Fruit fly (Drosophila melanogaster) whole organism, embryonic: ENCODE results near the gene CG10761.

Experiments used
- Aef1 ChIP-seq: fragments of 200-800 bp; sonication (Bioruptor generic); IDR thresholded peaks from 3 replicates; pipeline ENCODE4 v1.3.6; 2022; ENCODE audit warnings: missing biosample characterization, missing genetic modification characterization
- Atf3 ChIP-seq: fragments of 200-800 bp; sonication (Bioruptor generic); optimal IDR thresholded peaks from 3 replicates; lab custom pipeline; 2016; ENCODE audit warnings: missing biosample characterization, missing genetic modification characterization
- Bdp1 ChIP-seq: fragments of 200-800 bp; sonication (Bioruptor generic); optimal IDR thresholded peaks from 3 replicates; lab custom pipeline; 2016; ENCODE audit warnings: missing biosample characterization, missing genetic modification characterization
- BtbVII ChIP-seq: fragments of 200-800 bp; sonication (Bioruptor generic); optimal IDR thresholded peaks from 3 replicates; lab custom pipeline; 2017; ENCODE audit warnings: missing biosample characterization, mild to moderate bottlenecking, missing genetic modification characterization
- CG11504 ChIP-seq: fragments of 200-800 bp; sonication (Bioruptor generic); optimal IDR thresholded peaks from 3 replicates; lab custom pipeline; 2019; ENCODE audit warnings: missing biosample characterization, mild to moderate bottlenecking, missing genetic modification characterization, moderate library complexity
- CG11695 ChIP-seq: fragments of 200-800 bp; sonication (Bioruptor generic); IDR thresholded peaks from 3 replicates; pipeline ENCODE4 v1.3.6; 2022; ENCODE audit warnings: missing biosample characterization, missing genetic modification characterization
- CG13424 ChIP-seq: fragments of 200-800 bp; sonication (Bioruptor generic); optimal IDR thresholded peaks from 2 replicates; lab custom pipeline; 2019; ENCODE audit warnings: missing biosample characterization, mild to moderate bottlenecking, missing genetic modification characterization, moderate library complexity
- CG18476 ChIP-seq: fragments of 200-800 bp; sonication (Bioruptor generic); optimal IDR thresholded peaks from 2 replicates; lab custom pipeline; 2016; ENCODE audit warnings: missing biosample characterization, mild to moderate bottlenecking, missing genetic modification characterization
- CG3281 ChIP-seq: fragments of 200-800 bp; sonication (Bioruptor generic); optimal IDR thresholded peaks from 3 replicates; lab custom pipeline; 2017; ENCODE audit warnings: missing biosample characterization, mild to moderate bottlenecking, missing genetic modification characterization
- CG6175 ChIP-seq: fragments of 200-800 bp; sonication (Bioruptor generic); IDR thresholded peaks from 3 replicates; pipeline ENCODE4 v1.3.6; 2022; ENCODE audit warnings: missing biosample characterization, missing genetic modification characterization
- CG8765 ChIP-seq: fragments of 200-800 bp; sonication (Bioruptor generic); IDR thresholded peaks from 2 replicates; pipeline ENCODE4 v1.3.6; 2022; ENCODE audit warnings: missing biosample characterization, missing genetic modification characterization
- D19B ChIP-seq: fragments of 200-800 bp; sonication (Bioruptor generic); optimal IDR thresholded peaks from 2 replicates; lab custom pipeline; 2017; ENCODE audit warnings: missing biosample characterization, mild to moderate bottlenecking, missing genetic modification characterization
- Dbx ChIP-seq: fragments of 200-800 bp; sonication (Bioruptor generic); IDR thresholded peaks from 3 replicates; pipeline ENCODE4 v1.3.6; 2022; ENCODE audit warnings: missing biosample characterization, missing genetic modification characterization
- Deaf1 ChIP-seq: fragments of 200-800 bp; optimal IDR thresholded peaks from 3 replicates; lab custom pipeline; 2019; ENCODE audit warnings: missing biosample characterization, mild to moderate bottlenecking, missing genetic modification characterization, moderate library complexity
- Doc3 ChIP-seq: fragments of 200-800 bp; sonication (Bioruptor generic); IDR thresholded peaks from 3 replicates; pipeline ENCODE4 v1.3.6; 2022; ENCODE audit warnings: missing biosample characterization, missing genetic modification characterization; ENCODE audit not compliant: partially characterized antibody
- Dp ChIP-seq: fragments of 200-800 bp; sonication (Bioruptor generic); optimal IDR thresholded peaks from 2 replicates; lab custom pipeline; 2018; ENCODE audit warnings: missing biosample characterization, mild to moderate bottlenecking, missing genetic modification characterization, moderate library complexity
- Drgx ChIP-seq: fragments of 200-800 bp; sonication (Bioruptor generic); IDR thresholded peaks from 2 replicates; pipeline ENCODE4 v1.3.6; 2022; ENCODE audit warnings: missing biosample characterization, missing genetic modification characterization
- E2f2 ChIP-seq: fragments of 200-800 bp; sonication (Bioruptor generic); IDR thresholded peaks from 2 replicates; pipeline ENCODE4 v1.3.6; 2022; ENCODE audit warnings: missing biosample characterization, missing genetic modification characterization
- Eip74EF ChIP-seq, 2 experiments: fragments of 200-800 bp in 1 of 2; fragments of >200 bp in 1 of 2; sonication (Bioruptor generic) in 1 of 2; optimal IDR thresholded peaks; 2 replicates each; lab custom pipeline; 2017 to 2019; ENCODE audit warnings: missing biosample characterization in 2 of 2, missing genetic modification characterization in 2 of 2, mild to moderate bottlenecking in 1 of 2, moderate library complexity in 1 of 2
- H15 ChIP-seq: fragments of 200-800 bp; sonication (Bioruptor generic); IDR thresholded peaks from 3 replicates; pipeline ENCODE4 v1.3.6; 2022; ENCODE audit warnings: missing biosample characterization, missing genetic modification characterization
- HmgZ ChIP-seq: fragments of 200-800 bp; sonication (Bioruptor generic); optimal IDR thresholded peaks from 2 replicates; lab custom pipeline; 2018; ENCODE audit warnings: missing biosample characterization, mild to moderate bottlenecking, missing genetic modification characterization
- Lhr ChIP-seq: fragments of 200-800 bp; sonication (Bioruptor generic); optimal IDR thresholded peaks from 3 replicates; lab custom pipeline; 2017; ENCODE audit warnings: mild to moderate bottlenecking, missing biosample characterization, missing genetic modification reagents, missing genetic modification characterization
- Med ChIP-seq: fragments of 200-800 bp; sonication (Bioruptor generic); peaks from one replicate; lab custom pipeline; 2016; ENCODE audit warnings: missing biosample characterization, missing genetic modification characterization, mild to moderate bottlenecking, inconsistent platforms, moderate library complexity
- NfI ChIP-seq: fragments of 200-800 bp; sonication (Bioruptor generic); optimal IDR thresholded peaks from 3 replicates; lab custom pipeline; 2018; ENCODE audit warnings: missing biosample characterization, mild to moderate bottlenecking, missing genetic modification characterization, moderate library complexity
- Poxn ChIP-seq: fragments of 200-800 bp; sonication (Bioruptor generic); IDR thresholded peaks from 2 replicates; pipeline ENCODE4 v1.3.6; 2022; ENCODE audit warnings: missing biosample characterization, missing genetic modification characterization
- Rfx ChIP-seq: fragments of 200-800 bp; sonication (Bioruptor generic); IDR thresholded peaks from 2 replicates; pipeline ENCODE4 v1.3.6; 2022; ENCODE audit warnings: missing biosample characterization, missing genetic modification characterization
- Tbp ChIP-seq: fragments of >200 bp; optimal IDR thresholded peaks from 2 replicates; lab custom pipeline; 2018; ENCODE audit warnings: missing biosample characterization, missing genetic modification characterization
- bbx ChIP-seq: fragments of 200-800 bp; sonication (Bioruptor generic); IDR thresholded peaks from 2 replicates; pipeline ENCODE4 v1.3.6; 2022; ENCODE audit warnings: missing biosample characterization, missing genetic modification characterization; ENCODE audit not compliant: partially characterized antibody
- br ChIP-seq: fragments of >200 bp; optimal IDR thresholded peaks from 2 replicates; lab custom pipeline; 2017
- cas ChIP-seq: fragments of 200-800 bp; sonication (Bioruptor generic); IDR thresholded peaks from 2 replicates; pipeline ENCODE4 v1.3.6; 2022; ENCODE audit warnings: missing biosample characterization, missing genetic modification characterization
- chm ChIP-seq: fragments of 200-800 bp; sonication (Bioruptor generic); IDR thresholded peaks from 2 replicates; pipeline ENCODE4 v1.3.6; 2022; ENCODE audit warnings: missing biosample characterization, missing genetic modification characterization
- dimm ChIP-seq: fragments of 200-800 bp; sonication (Bioruptor generic); IDR thresholded peaks from 2 replicates; pipeline ENCODE4 v1.3.6; 2022; ENCODE audit warnings: missing biosample characterization, missing genetic modification characterization
- dysf ChIP-seq: fragments of 200-800 bp; sonication (Bioruptor generic); IDR thresholded peaks from 3 replicates; pipeline ENCODE4 v1.3.6; 2022; ENCODE audit warnings: missing biosample characterization, missing genetic modification characterization
- grau ChIP-seq: fragments of 200-800 bp; optimal IDR thresholded peaks from 3 replicates; lab custom pipeline; 2019; ENCODE audit warnings: missing biosample characterization, mild to moderate bottlenecking, missing genetic modification characterization, moderate library complexity
- gt ChIP-seq: fragments of 200-800 bp; sonication (Bioruptor generic); IDR thresholded peaks from 2 replicates; pipeline ENCODE4 v1.3.6; 2022; ENCODE audit warnings: missing biosample characterization, missing genetic modification characterization
- her ChIP-seq: fragments of 200-800 bp; sonication (Bioruptor generic); optimal IDR thresholded peaks from 2 replicates; lab custom pipeline; 2016; ENCODE audit warnings: missing biosample characterization, missing genetic modification characterization
- kah ChIP-seq: fragments of 200-800 bp; sonication (Bioruptor generic); optimal IDR thresholded peaks from 2 replicates; lab custom pipeline; 2018; ENCODE audit warnings: missing biosample characterization, mild to moderate bottlenecking, missing genetic modification characterization
- kni ChIP-seq: fragments of 200-800 bp; sonication (Bioruptor generic); optimal IDR thresholded peaks from 3 replicates; lab custom pipeline; 2017; ENCODE audit warnings: mild to moderate bottlenecking, missing biosample characterization, missing genetic modification reagents, missing genetic modification characterization
- nau ChIP-seq: fragments of 200-800 bp; sonication (Bioruptor generic); optimal IDR thresholded peaks from 3 replicates; lab custom pipeline; 2017; ENCODE audit warnings: missing biosample characterization, mild to moderate bottlenecking, missing genetic modification characterization, missing genetic modification reagents
- nerfin-1 ChIP-seq: fragments of 200-800 bp; sonication (Bioruptor generic); optimal IDR thresholded peaks from 3 replicates; lab custom pipeline; 2019; ENCODE audit warnings: missing biosample characterization, mild to moderate bottlenecking, missing genetic modification characterization, moderate library complexity
- oc ChIP-seq: fragments of 200-800 bp; sonication (Bioruptor generic); optimal IDR thresholded peaks from 2 replicates; lab custom pipeline; 2018; ENCODE audit warnings: missing biosample characterization, mild to moderate bottlenecking, missing genetic modification characterization, moderate library complexity
- pb ChIP-seq: fragments of 200-800 bp; sonication (Bioruptor generic); optimal IDR thresholded peaks from 3 replicates; lab custom pipeline; 2016; ENCODE audit warnings: missing biosample characterization, missing genetic modification characterization
- ro ChIP-seq: fragments of 200-800 bp; sonication (Bioruptor generic); IDR thresholded peaks from 2 replicates; pipeline ENCODE4 v1.3.6; 2022; ENCODE audit warnings: missing biosample characterization, missing genetic modification characterization
- seq ChIP-seq: fragments of 200-800 bp; sonication (Bioruptor generic); IDR thresholded peaks from 2 replicates; pipeline ENCODE4 v1.3.6; 2022; ENCODE audit warnings: missing biosample characterization, missing genetic modification characterization
- sqz ChIP-seq: fragments of 200-800 bp; sonication (Bioruptor generic); optimal IDR thresholded peaks from 3 replicates; lab custom pipeline; 2018; ENCODE audit warnings: missing biosample characterization, mild to moderate bottlenecking, missing genetic modification characterization
- tap ChIP-seq: fragments of 200-800 bp; optimal IDR thresholded peaks from 3 replicates; lab custom pipeline; 2019; ENCODE audit warnings: missing biosample characterization, mild to moderate bottlenecking, missing genetic modification characterization, moderate library complexity
- tio ChIP-seq: fragments of 200-800 bp; sonication (Bioruptor generic); optimal IDR thresholded peaks from 2 replicates; lab custom pipeline; 2017; ENCODE audit warnings: missing biosample characterization, missing genetic modification characterization, inconsistent platforms
- trem ChIP-seq: fragments of 200-800 bp; optimal IDR thresholded peaks from 3 replicates; lab custom pipeline; 2019; ENCODE audit warnings: missing biosample characterization, mild to moderate bottlenecking, missing genetic modification characterization, moderate library complexity
- ttk ChIP-seq: fragments of 200-800 bp; sonication (Bioruptor generic); IDR thresholded peaks from 2 replicates; pipeline ENCODE4 v2.1.2; 2022; ENCODE audit warnings: missing biosample characterization, missing genetic modification characterization
- vvl ChIP-seq: fragments of 200-800 bp; sonication (Bioruptor generic); IDR thresholded peaks from 2 replicates; pipeline ENCODE4 v1.3.6; 2022; ENCODE audit warnings: missing biosample characterization, missing genetic modification characterization
- wek ChIP-seq: fragments of 200-800 bp; sonication (Bioruptor generic); optimal IDR thresholded peaks from 3 replicates; lab custom pipeline; 2018; ENCODE audit warnings: missing biosample characterization, mild to moderate bottlenecking, missing genetic modification characterization, moderate library complexity

The CG10761 gene

dm6 chrX:8211094-8211730 is 48.6 kb upstream of the CG10761 start (continued):
- TF ChIP-seq CG3281 (GFP tag; lab: Kevin White, UChicago) (no peak), seq (GFP tag; lab: Robert Waterston, UW) (no peak), nerfin-1 (no peak), tap (tag; lab: Kevin White, UChicago) (no peak), NfI (no peak), her (GFP tag; lab: Kevin White, UChicago) (no peak), ro (GFP tag; lab: Robert Waterston, UW) (no peak), Poxn (GFP tag; lab: Robert Waterston, UW) (no peak), wek (GFP tag; lab: Kevin White, UChicago) (no peak), Doc3 (no peak), oc (tag; lab: Kevin White, UChicago) (no peak), Rfx (GFP tag; lab: Robert Waterston, UW) (peak; percentile 33; the same call in 1 of the 2 replicates), Dbx (GFP tag; lab: Robert Waterston, UW) (0 out of 3 replicates have a peak, but pooled peaks have one; percentile 40), Med (GFP tag; lab: Kevin White, UChicago) (peak; percentile 75), Drgx (GFP tag; lab: Robert Waterston, UW) (peak; percentile 62; the same call in 1 of the 2 replicates), Tbp (GFP tag; lab: Kevin White, UChicago) (no peak), cas (no peak), bbx (GFP tag; lab: Robert Waterston, UW) (no peak), trem (tag; lab: Kevin White, UChicago) (no peak), Aef1 (GFP tag; lab: Robert Waterston, UW) (no peak), BtbVII (GFP tag; lab: Kevin White, UChicago) (no peak), Deaf1 (tag; lab: Kevin White, UChicago) (no peak), CG6175 (no peak), tio (no peak), Bdp1 (GFP tag; lab: Kevin White, UChicago) (no peak), br (lab: Kevin White, UChicago) (no peak), CG11504 (tag; lab: Kevin White, UChicago) (peak; percentile 41), vvl (GFP tag; lab: Robert Waterston, UW) (no peak), CG13424 (tag; lab: Kevin White, UChicago) (peak; percentile 8), CG11695 (0 out of 3 replicates have a peak, but pooled peaks have one; percentile 29), Lhr (no peak), kah (GFP tag; lab: Kevin White, UChicago) (no peak), Atf3 (no peak), CG18476 (GFP tag; lab: Kevin White, UChicago) (no peak), dysf (GFP tag; lab: Robert Waterston, UW) (0 out of 3 replicates have a peak, but pooled peaks have one; percentile 33), gt (GFP tag; lab: Robert Waterston, UW) (no peak), CG8765 (GFP tag; lab: Robert Waterston, UW) (peak; percentile 57; the same call in 1 of the 2 replicates), Eip74EF (GFP tag; optimal IDR thresholded peaks at IDR 0.05; lab: Kevin White, UChicago) (no peak), grau (tag; lab: Kevin White, UChicago) (peak; percentile 4), dimm (GFP tag; lab: Robert Waterston, UW) (no peak), D19B (GFP tag; lab: Kevin White, UChicago) (no peak), sqz (GFP tag; lab: Kevin White, UChicago) (no peak), Dp (GFP tag; lab: Kevin White, UChicago) (no peak), E2f2 (GFP tag; lab: Robert Waterston, UW) (no peak), ttk (no peak), chm (GFP tag; lab: Robert Waterston, UW) (0 out of 2 replicates have a peak, but pooled peaks have one; percentile 28), HmgZ (tag; lab: Kevin White, UChicago) (no peak), kni (GFP tag; lab: Kevin White, UChicago) (no peak), H15 (GFP tag; lab: Robert Waterston, UW) (0 out of 3 replicates have a peak, but pooled peaks have one; percentile 24), pb (GFP tag; lab: Kevin White, UChicago) (no peak), nau (GFP tag; lab: Kevin White, UChicago) (no peak)
